Worm (Caenorhabditis elegans): ENCODE measurements around the gene dpy-19.

The dpy-19 gene

DNA sequence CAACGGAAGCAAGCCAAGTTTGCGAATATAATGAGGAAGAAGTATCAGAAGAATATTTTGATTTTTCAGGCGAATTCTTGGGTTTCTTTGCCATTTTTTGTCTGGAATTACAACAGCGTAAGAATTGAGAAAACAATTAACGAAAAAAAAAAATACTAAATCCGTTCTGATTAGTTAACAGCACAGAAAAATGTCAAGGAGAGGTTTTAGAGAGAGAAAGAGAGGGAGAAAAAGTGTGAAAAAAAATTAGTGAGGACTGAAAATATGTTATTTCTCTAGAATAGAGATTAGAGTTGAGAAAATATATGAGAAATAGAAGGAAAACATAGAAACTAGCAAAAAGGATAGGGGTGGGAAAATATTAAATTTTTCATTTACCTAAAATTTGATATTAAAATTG is at the start of gene dpy-19:
Gene dpy-19 (minus strand): TSS at position 101 of the 400 bp plus-strand sequence.
- TF ChIP-seq flt-1 (GFP tag; IDR thresholded peaks at IDR 0.05) (no peak), ztf-29 (GFP tag; IDR thresholded peaks at IDR 0.05) (no peak), T22C8.4 (GFP tag; IDR thresholded peaks at IDR 0.05) (no peak), cog-1 (tag; optimal IDR thresholded peaks at IDR 0.05) (no peak), med-1 (GFP tag; optimal IDR thresholded peaks at IDR 0.05; ENCODE audit: insufficient read depth) (no peak), ztf-23 (GFP tag; IDR thresholded peaks at IDR 0.05) (no peak), tab-1 (GFP tag; IDR thresholded peaks at IDR 0.05) (no peak), ref-1 (GFP tag; conservative IDR thresholded peaks at IDR 0.05) (no peak), klf-2 (GFP tag; conservative IDR thresholded peaks at IDR 0.05) (no peak)

ce11 chrIII:8716084-8716483 is 48.8 kb upstream of the dpy-19 start, which contains the start of gene B0303.14:
B0303.14 (minus strand) TSS chrIII:8716184.
- no peak for TF ChIP-seq klf-2 (GFP tag; conservative IDR thresholded peaks at IDR 0.05)

DNA sequence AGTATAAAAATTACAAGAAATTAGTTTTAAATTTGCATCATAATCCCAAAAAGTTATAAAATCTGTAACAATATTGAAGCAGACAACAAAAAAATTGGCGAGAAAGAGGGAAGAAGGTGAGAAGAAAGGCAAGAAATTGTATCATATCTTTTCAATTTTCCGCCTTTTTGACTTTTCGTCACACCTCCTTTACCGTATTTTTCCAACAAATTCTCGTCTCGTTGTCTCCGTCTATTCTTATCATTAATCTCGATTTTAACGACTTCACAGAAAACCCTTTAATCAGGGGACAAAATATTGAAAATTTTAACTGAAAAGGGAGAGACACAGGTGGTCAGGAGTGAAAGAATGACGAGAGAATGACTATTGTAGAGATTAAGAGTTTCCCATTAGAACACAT is 45.7 kb upstream of the dpy-19 start:
- TF ChIP-seq klf-2 (GFP tag; conservative IDR thresholded peaks at IDR 0.05) (no peak), ztf-29 (GFP tag; IDR thresholded peaks at IDR 0.05) (no peak), ref-1 (GFP tag; conservative IDR thresholded peaks at IDR 0.05) (no peak), tab-1 (GFP tag; IDR thresholded peaks at IDR 0.05) (no peak), T22C8.4 (GFP tag; IDR thresholded peaks at IDR 0.05) (no peak), cog-1 (tag; optimal IDR thresholded peaks at IDR 0.05) (no peak)

DNA sequence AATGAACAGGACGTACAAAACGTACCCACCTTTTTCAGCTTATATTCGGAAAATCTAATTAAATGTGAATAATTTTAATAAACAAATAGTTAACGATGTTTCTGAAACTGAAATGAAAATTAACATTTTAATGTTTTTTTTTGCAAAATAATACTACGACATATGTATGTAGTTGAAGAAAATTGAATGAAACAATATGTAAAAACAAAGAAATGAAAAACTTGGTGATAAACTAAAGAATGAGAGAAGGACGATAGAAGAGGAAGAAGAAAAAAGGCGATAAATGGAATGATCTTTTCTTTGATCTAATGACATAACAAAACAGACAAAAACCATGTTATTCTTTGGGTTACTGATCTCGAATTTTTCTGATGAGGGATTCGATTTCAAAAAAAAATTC is 43.0 kb upstream of the dpy-19 start, which contains the start of gene B0303.11:
Gene B0303.11 (minus strand): TSS at position 101 of the 400 bp plus-strand sequence.
- no peak for TF ChIP-seq flt-1 (GFP tag; IDR thresholded peaks at IDR 0.05)
- TF ChIP-seq tab-1 (GFP tag; IDR thresholded peaks at IDR 0.05) = no peak
- TF ChIP-seq cog-1 (tag; optimal IDR thresholded peaks at IDR 0.05) = no peak
- TF ChIP-seq med-1 (GFP tag; optimal IDR thresholded peaks at IDR 0.05; ENCODE audit: insufficient read depth) = no peak

DNA sequence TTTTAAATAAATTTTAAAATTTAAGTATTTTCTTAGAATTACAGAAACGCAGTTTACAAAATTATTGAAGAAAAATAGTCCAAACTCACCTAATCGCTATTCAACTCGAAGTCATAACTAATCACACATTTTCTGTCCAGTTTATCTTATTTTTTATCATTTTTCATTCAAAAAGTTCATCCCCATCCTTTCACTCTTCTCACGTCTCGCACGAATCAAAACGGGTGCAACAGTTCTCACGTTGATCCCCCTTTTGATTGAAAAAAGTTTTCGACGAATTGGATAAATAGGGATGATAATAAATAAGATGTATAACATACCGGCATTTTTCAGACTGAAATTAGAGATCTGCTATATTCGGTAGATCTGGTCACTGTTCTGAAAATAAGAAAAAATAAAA is 42.5 kb upstream of the dpy-19 start:
- TF ChIP-seq ztf-23 (GFP tag; IDR thresholded peaks at IDR 0.05) = no peak
- TF ChIP-seq cog-1 (tag; optimal IDR thresholded peaks at IDR 0.05) = no peak
- no peak for TF ChIP-seq ref-1 (GFP tag; conservative IDR thresholded peaks at IDR 0.05)
- TF ChIP-seq ztf-29 (GFP tag; IDR thresholded peaks at IDR 0.05) = no peak
- TF ChIP-seq flt-1 (GFP tag; IDR thresholded peaks at IDR 0.05) = no peak
- no peak for TF ChIP-seq T22C8.4 (GFP tag; IDR thresholded peaks at IDR 0.05)
- TF ChIP-seq med-1 (GFP tag; optimal IDR thresholded peaks at IDR 0.05; ENCODE audit: insufficient read depth) = no peak
- TF ChIP-seq klf-2 (GFP tag; conservative IDR thresholded peaks at IDR 0.05) = no peak
- no peak for TF ChIP-seq tab-1 (GFP tag; IDR thresholded peaks at IDR 0.05)

- no peak for TF ChIP-seq ztf-29 (GFP tag; IDR thresholded peaks at IDR 0.05)
- no peak for TF ChIP-seq flt-1 (GFP tag; IDR thresholded peaks at IDR 0.05)
- no peak for TF ChIP-seq med-1 (GFP tag; optimal IDR thresholded peaks at IDR 0.05; ENCODE audit: insufficient read depth)
- TF ChIP-seq tab-1 (GFP tag; IDR thresholded peaks at IDR 0.05) = no peak
- TF ChIP-seq ztf-23 (GFP tag; IDR thresholded peaks at IDR 0.05) = no peak
- no peak for TF ChIP-seq cog-1 (tag; optimal IDR thresholded peaks at IDR 0.05)
- TF ChIP-seq ref-1 (GFP tag; conservative IDR thresholded peaks at IDR 0.05) = no peak
- no peak for TF ChIP-seq klf-2 (GFP tag; conservative IDR thresholded peaks at IDR 0.05)
- TF ChIP-seq T22C8.4 (GFP tag; IDR thresholded peaks at IDR 0.05) = no peak
These were observed 37.5 kb upstream of the dpy-19 start, which contains the start of gene B0303.16 for ce11 chrIII:8704765-8705164. B0303.16 (plus strand) TSS chrIII:8705065.

DNA sequence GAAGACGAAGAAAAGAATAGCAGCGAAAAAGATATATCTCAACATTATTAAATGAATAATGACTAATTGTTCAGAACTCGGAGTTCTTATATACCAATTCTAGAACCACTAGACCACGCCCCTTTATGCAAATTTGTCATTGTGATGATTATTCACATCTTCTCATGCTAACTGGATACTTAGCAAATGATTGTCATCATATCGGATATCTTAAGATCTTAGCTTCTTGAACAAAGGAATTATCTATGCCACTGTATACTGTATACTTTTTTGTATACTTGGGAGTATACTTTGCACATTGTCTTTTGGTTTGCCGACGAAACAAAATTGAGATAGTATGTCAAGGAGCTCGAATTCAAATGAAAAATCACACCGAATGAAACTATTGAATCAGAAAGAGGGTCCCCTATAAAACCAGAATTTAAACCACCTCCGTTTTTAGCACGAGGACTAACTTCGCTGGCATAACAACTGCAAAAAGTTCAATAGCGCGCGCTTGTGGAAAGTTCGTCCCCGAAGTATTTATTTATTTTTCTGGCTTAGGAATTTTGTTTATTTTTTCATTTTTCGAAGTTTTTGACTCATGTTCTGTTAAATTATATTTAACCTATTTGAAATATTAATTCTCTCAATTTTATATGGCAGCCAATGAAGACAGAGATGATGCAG is 33.1 kb upstream of the dpy-19 start, which contains the start of the genes sdz-1 and vps-33.1:
Gene sdz-1 (minus strand): TSS at position 51 of the 669 bp plus-strand sequence.
Gene vps-33.1 (plus strand): TSS at position 639 of the 669 bp plus-strand sequence.
- TF ChIP-seq ref-1 (GFP tag; conservative IDR thresholded peaks at IDR 0.05) (no peak), cog-1 (tag; optimal IDR thresholded peaks at IDR 0.05) (no peak), ztf-23 (GFP tag; IDR thresholded peaks at IDR 0.05) (no peak), klf-2 (GFP tag; conservative IDR thresholded peaks at IDR 0.05) (no peak), T22C8.4 (GFP tag; IDR thresholded peaks at IDR 0.05) (no peak), ztf-29 (GFP tag; IDR thresholded peaks at IDR 0.05) (no peak), med-1 (GFP tag; optimal IDR thresholded peaks at IDR 0.05; ENCODE audit: insufficient read depth) (no peak), flt-1 (GFP tag; IDR thresholded peaks at IDR 0.05) (no peak), tab-1 (GFP tag; IDR thresholded peaks at IDR 0.05) (no peak)

- TF ChIP-seq ztf-23 (GFP tag; IDR thresholded peaks at IDR 0.05) (no peak), ztf-29 (GFP tag; IDR thresholded peaks at IDR 0.05) (no peak), flt-1 (GFP tag; IDR thresholded peaks at IDR 0.05) (no peak), cog-1 (tag; optimal IDR thresholded peaks at IDR 0.05) (no peak)
These were observed 30.1 kb upstream of the dpy-19 start for ce11 chrIII:8697268-8697907.

ce11 chrIII:8696680-8697079 is 29.4 kb upstream of the dpy-19 start:
- TF ChIP-seq ztf-29 (GFP tag; IDR thresholded peaks at IDR 0.05) = no peak
- no peak for TF ChIP-seq med-1 (GFP tag; optimal IDR thresholded peaks at IDR 0.05; ENCODE audit: insufficient read depth)
- TF ChIP-seq flt-1 (GFP tag; IDR thresholded peaks at IDR 0.05) = no peak

DNA sequence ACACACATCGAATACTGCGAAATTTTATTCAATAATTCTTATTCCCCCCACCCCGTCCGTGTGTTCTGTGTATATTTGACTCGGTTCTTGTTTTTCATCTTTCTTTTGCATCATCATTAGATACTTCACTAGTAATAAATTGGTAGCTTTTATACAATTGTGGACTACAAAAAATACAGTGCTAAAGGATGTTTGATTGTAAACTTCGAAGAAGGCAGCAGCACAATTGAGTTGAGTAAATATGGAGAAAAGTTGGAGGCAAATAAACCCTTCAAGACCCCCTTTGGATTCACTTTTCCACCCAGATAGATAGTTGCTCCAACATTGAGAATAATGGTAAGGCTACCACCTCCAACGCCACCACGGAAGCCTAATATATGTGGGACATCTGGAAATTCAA is 26.0 kb upstream of the dpy-19 start, which contains the start of gene B0303.7:
Gene B0303.7 (plus strand): TSS at position 301 of the 400 bp plus-strand sequence.
- TF ChIP-seq ztf-23 (GFP tag; IDR thresholded peaks at IDR 0.05) (no peak), ztf-29 (GFP tag; IDR thresholded peaks at IDR 0.05) (no peak), tab-1 (GFP tag; IDR thresholded peaks at IDR 0.05) (no peak), klf-2 (GFP tag; conservative IDR thresholded peaks at IDR 0.05) (no peak), flt-1 (GFP tag; IDR thresholded peaks at IDR 0.05) (no peak), ref-1 (GFP tag; conservative IDR thresholded peaks at IDR 0.05) (no peak), cog-1 (tag; optimal IDR thresholded peaks at IDR 0.05) (no peak), med-1 (GFP tag; optimal IDR thresholded peaks at IDR 0.05; ENCODE audit: insufficient read depth) (no peak), T22C8.4 (GFP tag; IDR thresholded peaks at IDR 0.05) (no peak)

Measured in whole organism, midembryonic.